Worm (Caenorhabditis elegans) whole organism, young adult: ENCODE measurements around the gene T08E11.1.

ENCODE experiments used
- atf-7 ChIP-seq: sonication (generic microtip); optimal IDR thresholded peaks from 2 replicates; lab custom pipeline; 2017; ENCODE audit warnings: mild to moderate bottlenecking, missing genetic modification characterization, missing compliant biosample characterization
- die-1 ChIP-seq: sonication (generic microtip); optimal IDR thresholded peaks from 2 replicates; lab custom pipeline; 2016; ENCODE audit warnings: missing genotype, mild to moderate bottlenecking, missing genetic modification characterization, missing compliant biosample characterization
- hlh-26 ChIP-seq: fragments of 200-800 bp; sonication (Bioruptor generic); conservative IDR thresholded peaks from 2 replicates; pipeline ENCODE4 v1.3.6; 2022; ENCODE audit warnings: missing genetic modification reagents, missing genetic modification characterization, missing compliant biosample characterization
- hrde-1 ChIP-seq: sonication (generic microtip); optimal IDR thresholded peaks from 2 replicates; lab custom pipeline; 2016; ENCODE audit warnings: missing genetic modification characterization, mild to moderate bottlenecking, missing compliant biosample characterization, moderate library complexity, missing genotype, missing genetic modification reagents, borderline replicate concordance
- nhr-27 ChIP-seq: fragments of 200-800 bp; sonication (Bioruptor generic); optimal IDR thresholded peaks from 2 replicates; lab custom pipeline; 2018; ENCODE audit warnings: mild to moderate bottlenecking, missing genetic modification characterization, moderate library complexity, missing compliant biosample characterization
- pha-4 ChIP-seq: fragments of 150-350 bp; sonication (generic microtip); optimal IDR thresholded peaks from 2 replicates; lab custom pipeline; 2014; ENCODE audit warnings: missing biosample characterization, missing genetic modification reagents, missing genetic modification characterization
- sea-2 ChIP-seq: fragments of 200-800 bp; sonication (Bioruptor generic); IDR thresholded peaks from 2 replicates; pipeline ENCODE4 v1.3.6; 2022; ENCODE audit warnings: missing genetic modification characterization, missing compliant biosample characterization
- tbp1 ChIP-seq: fragments of 200-800 bp; sonication (Bioruptor generic); optimal IDR thresholded peaks from 2 replicates; lab custom pipeline; 2018; ENCODE audit warnings: mild to moderate bottlenecking, missing genetic modification characterization, missing compliant biosample characterization
- unc-130 ChIP-seq: sonication (generic microtip); optimal IDR thresholded peaks from 2 replicates; lab custom pipeline; 2016; ENCODE audit warnings: missing genetic modification reagents, missing genetic modification characterization, missing compliant biosample characterization
- ztf-25 ChIP-seq: fragments of 200-800 bp; sonication (Bioruptor generic); IDR thresholded peaks from 2 replicates; pipeline ENCODE4 v1.3.6; 2022; ENCODE audit warnings: missing genetic modification reagents, missing genetic modification characterization, missing compliant biosample characterization

- TF ChIP-seq ztf-25 (no peak), tbp1 (GFP tag; lab: Kevin White, UChicago) (no peak), die-1 (tag; lab: Kevin White, UChicago) (no peak), sea-2 (no peak), pha-4 (tag; lab: Kevin White, UChicago) (no peak), hlh-26 (GFP tag; lab: Robert Waterston, UW) (no peak), nhr-27 (tag; lab: Kevin White, UChicago) (no peak), unc-130 (GFP tag; lab: Kevin White, UChicago) (no peak), atf-7 (no peak), hrde-1 (tag; lab: Kevin White, UChicago) (no peak)
Measured at ce11 chrII:1864278-1864677, 28.0 kb downstream of the T08E11.1 start, which contains the start of gene C16C4.17.
